Fruit fly (Drosophila melanogaster): ENCODE data around the gene CG6163.

- TF ChIP-seq h (GFP tag; optimal IDR thresholded peaks at IDR 0.05) (no peak), sv (GFP tag; optimal IDR thresholded peaks at IDR 0.05) (no peak), Dfd (GFP tag; optimal IDR thresholded peaks at IDR 0.05) (no peak), HLH106 (tag; optimal IDR thresholded peaks at IDR 0.05) (no peak), woc (GFP tag; optimal IDR thresholded peaks at IDR 0.05) (no peak), usp (GFP tag; optimal IDR thresholded peaks at IDR 0.05) (no peak), Abd-B (GFP tag; optimal IDR thresholded peaks at IDR 0.05) (no peak)
These were observed 13.8 kb upstream of the CG6163 start for dm6 chr3L:11378429-11378914.

Measured in whole organism, wandering third instar larva.